Worm (Caenorhabditis elegans) whole organism, L1 larva: ENCODE data around the gene F53F4.16.
A peak's percentile ranks its signal among the peaks of the same experiment; 100 is the strongest.

Experiments used
- C16A3.4 ChIP-seq: fragments of 150-350 bp; optimal IDR thresholded peaks from 2 replicates; lab custom pipeline; 2014; ENCODE audit warnings: missing biosample characterization, missing genetic modification characterization
- C34B4.2 ChIP-seq: sonication (generic microtip); optimal IDR thresholded peaks from 2 replicates; lab custom pipeline; 2017; ENCODE audit warnings: mild to moderate bottlenecking, missing genetic modification characterization, missing compliant biosample characterization
- Y116A8C.19 ChIP-seq: sonication (generic microtip); optimal IDR thresholded peaks from 2 replicates; lab custom pipeline; 2016; ENCODE audit warnings: missing compliant biosample characterization, missing genetic modification characterization, borderline replicate concordance
- aly-2 ChIP-seq: fragments of 150-350 bp; optimal IDR thresholded peaks from 2 replicates; lab custom pipeline; 2014; ENCODE audit warnings: missing biosample characterization, missing genetic modification characterization
- ces-1 ChIP-seq: fragments of 150-350 bp; optimal IDR thresholded peaks from 2 replicates; lab custom pipeline; 2014; ENCODE audit warnings: missing biosample characterization, missing genetic modification reagents, missing genetic modification characterization
- dpl-1 ChIP-seq, 3 experiments: fragments of 150-350 bp in 2 of 3; sonication (generic microtip) in 1 of 3; optimal IDR thresholded peaks; 2 replicates each; lab custom pipeline; 2014 to 2017; ENCODE audit warnings: missing biosample characterization in 3 of 3, missing genetic modification characterization in 3 of 3, missing genetic modification reagents in 3 of 3
- egl-27 ChIP-seq, 2 experiments: fragments of 150-350 bp in 1 of 2; sonication (generic microtip); optimal IDR thresholded peaks; 3 replicates each; lab custom pipeline; 2017 to 2018; ENCODE audit warnings: missing biosample characterization in 2 of 2, missing genetic modification characterization in 2 of 2, missing genetic modification reagents in 2 of 2
- elt-2 ChIP-seq: sonication (generic microtip); optimal IDR thresholded peaks from 2 replicates; lab custom pipeline; 2016; ENCODE audit warnings: missing genetic modification characterization, mild to moderate bottlenecking, inconsistent platforms, missing compliant biosample characterization, missing genetic modification reagents
- fkh-10 ChIP-seq: sonication (generic microtip); optimal IDR thresholded peaks from 2 replicates; lab custom pipeline; 2017; ENCODE audit warnings: missing biosample characterization, missing genetic modification reagents, missing genetic modification characterization
- hlh-4 ChIP-seq: sonication (generic microtip); optimal IDR thresholded peaks from 2 replicates; lab custom pipeline; 2016; ENCODE audit warnings: mild to moderate bottlenecking, missing genetic modification characterization, missing compliant biosample characterization
- isw-1 ChIP-seq: fragments of 200-800 bp; sonication (Bioruptor generic); IDR thresholded peaks from 2 replicates; pipeline ENCODE4 v1.3.6; 2022; ENCODE audit warnings: missing genetic modification characterization, missing compliant biosample characterization
- jun-1 ChIP-seq: fragments of 150-350 bp; optimal IDR thresholded peaks from 2 replicates; lab custom pipeline; 2014; ENCODE audit warnings: missing biosample characterization, missing genetic modification reagents, missing genetic modification characterization
- lin-14 ChIP-seq: fragments of 200-800 bp; sonication (Bioruptor generic); optimal IDR thresholded peaks from 2 replicates; lab custom pipeline; 2018; ENCODE audit warnings: mild to moderate bottlenecking, missing genetic modification characterization, moderate library complexity, missing compliant biosample characterization
- lin-35 ChIP-seq, 2 experiments: fragments of 150-350 bp; optimal IDR thresholded peaks; 2 replicates each; lab custom pipeline; 2014; ENCODE audit warnings: missing biosample characterization in 2 of 2, missing genetic modification characterization in 2 of 2, missing genetic modification reagents in 2 of 2
- lin-39 ChIP-seq: fragments of 150-350 bp; optimal IDR thresholded peaks from 2 replicates; lab custom pipeline; 2014; ENCODE audit warnings: missing biosample characterization, missing genetic modification reagents, missing genetic modification characterization
- mab-9 ChIP-seq: fragments of 200-800 bp; sonication (Bioruptor generic); IDR thresholded peaks from 2 replicates; pipeline ENCODE4 v1.3.6; 2022; ENCODE audit warnings: missing genetic modification reagents, missing genetic modification characterization, missing compliant biosample characterization
- mep-1 ChIP-seq: fragments of 150-350 bp; optimal IDR thresholded peaks from 2 replicates; lab custom pipeline; 2014; ENCODE audit warnings: missing biosample characterization, missing genetic modification characterization
- nhr-28 ChIP-seq: fragments of 150-350 bp; optimal IDR thresholded peaks from 2 replicates; lab custom pipeline; 2014; ENCODE audit warnings: missing biosample characterization, missing genetic modification characterization
- nhr-90 ChIP-seq: sonication (generic microtip); optimal IDR thresholded peaks from 2 replicates; lab custom pipeline; 2016; ENCODE audit warnings: mild to moderate bottlenecking, missing genetic modification characterization, missing compliant biosample characterization; ENCODE audit not compliant: poor library complexity
- pqm-1 ChIP-seq: sonication (generic microtip); optimal IDR thresholded peaks from 3 replicates; lab custom pipeline; 2017; ENCODE audit warnings: missing biosample characterization, missing genetic modification characterization
- sptf-1 ChIP-seq: fragments of 150-350 bp; optimal IDR thresholded peaks from 2 replicates; lab custom pipeline; 2014; ENCODE audit warnings: missing biosample characterization, missing genetic modification characterization
- ztf-4 ChIP-seq: fragments of 150-350 bp; optimal IDR thresholded peaks from 2 replicates; lab custom pipeline; 2014; ENCODE audit warnings: missing biosample characterization, missing genetic modification characterization

The F53F4.16 gene

DNA sequence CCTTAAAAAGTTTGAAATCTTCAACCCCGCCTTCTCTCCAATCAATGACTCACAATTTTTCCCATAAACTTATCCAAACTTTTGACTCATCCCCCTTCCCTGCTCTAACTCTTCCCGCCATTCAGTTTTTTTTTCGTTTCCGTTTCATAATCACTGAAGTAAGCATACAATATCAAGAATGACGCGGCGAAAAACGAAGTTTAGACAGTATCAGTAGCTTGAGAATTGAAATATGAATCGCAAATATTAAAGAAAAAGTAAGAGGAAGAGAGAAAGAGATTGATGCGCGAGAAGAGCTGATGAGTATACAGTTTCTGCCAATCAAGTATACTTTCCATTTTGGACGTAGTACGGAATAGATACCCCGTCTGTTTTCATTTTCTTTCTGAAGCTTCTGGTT lies 44.2 kb downstream of the F53F4.16 start:
- TF ChIP-seq dpl-1 (GFP tag; optimal IDR thresholded peaks at IDR 0.05; lab: Kevin White, UChicago): no peak
- no peak for TF ChIP-seq fkh-10

DNA sequence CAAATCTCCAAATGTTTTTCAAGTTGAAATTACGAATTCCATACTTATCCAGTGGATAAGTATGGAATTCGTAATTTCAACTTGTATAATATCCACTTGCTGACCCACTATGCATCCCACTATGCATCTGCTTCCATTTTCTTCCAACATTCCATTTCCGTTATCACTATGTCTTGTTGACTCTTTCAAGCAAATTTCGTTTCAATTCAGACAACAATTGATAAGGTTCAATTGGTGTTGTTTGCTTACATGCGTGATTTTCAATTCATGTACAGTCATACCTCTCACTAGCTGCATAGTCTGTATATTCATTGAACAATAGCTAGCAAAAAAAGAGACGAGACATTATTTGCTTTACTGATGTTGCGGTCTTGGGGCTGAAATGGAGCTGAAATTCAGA lies 44.8 kb downstream of the F53F4.16 start:
- TF ChIP-seq aly-2 (tag; lab: Kevin White, UChicago): no peak
- TF ChIP-seq jun-1 (tag; lab: Kevin White, UChicago): peak; percentile 3
- TF ChIP-seq egl-27 (tag; optimal IDR thresholded peaks at IDR 0.05; lab: Kevin White, UChicago): no peak
- TF ChIP-seq lin-35 (GFP tag; optimal IDR thresholded peaks at IDR 0.05; lab: Kevin White, UChicago): peak in 1 of 2 experiments; percentile 43
- peak; percentile 62 for TF ChIP-seq elt-2 (tag; lab: Kevin White, UChicago)
- peak; percentile 66 for TF ChIP-seq pqm-1 (tag; lab: Kevin White, UChicago)

DNA sequence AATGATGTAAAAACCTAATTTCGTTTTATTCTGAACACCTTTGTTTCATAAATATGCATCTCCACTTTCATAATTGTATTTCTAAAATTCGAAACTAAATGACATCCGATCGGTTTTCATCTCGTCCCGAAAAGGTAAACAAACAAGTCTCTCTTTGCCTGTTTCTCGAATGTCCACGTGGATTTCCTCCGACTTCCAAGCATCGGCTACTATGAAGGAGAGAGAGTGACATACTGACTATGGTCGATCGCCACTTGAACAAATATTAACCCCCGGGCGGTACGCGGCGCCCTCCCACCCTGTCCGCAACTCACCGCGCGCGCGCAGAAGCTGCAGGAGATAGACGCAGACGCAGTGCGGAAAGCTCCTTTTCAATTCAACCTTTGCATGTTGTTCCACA lies 45.8 kb downstream of the F53F4.16 start:
- TF ChIP-seq sptf-1 (no peak), lin-35 (GFP tag; optimal IDR thresholded peaks at IDR 0.05; lab: Kevin White, UChicago) (no peak), ces-1 (GFP tag; lab: Kevin White, UChicago) (no peak), C34B4.2 (tag; lab: Kevin White, UChicago) (no peak), elt-2 (tag; lab: Kevin White, UChicago) (no peak), ztf-4 (no peak), nhr-28 (tag; lab: Kevin White, UChicago) (no peak), hlh-4 (no peak), isw-1 (no peak), mep-1 (tag; lab: Kevin White, UChicago) (no peak)

DNA sequence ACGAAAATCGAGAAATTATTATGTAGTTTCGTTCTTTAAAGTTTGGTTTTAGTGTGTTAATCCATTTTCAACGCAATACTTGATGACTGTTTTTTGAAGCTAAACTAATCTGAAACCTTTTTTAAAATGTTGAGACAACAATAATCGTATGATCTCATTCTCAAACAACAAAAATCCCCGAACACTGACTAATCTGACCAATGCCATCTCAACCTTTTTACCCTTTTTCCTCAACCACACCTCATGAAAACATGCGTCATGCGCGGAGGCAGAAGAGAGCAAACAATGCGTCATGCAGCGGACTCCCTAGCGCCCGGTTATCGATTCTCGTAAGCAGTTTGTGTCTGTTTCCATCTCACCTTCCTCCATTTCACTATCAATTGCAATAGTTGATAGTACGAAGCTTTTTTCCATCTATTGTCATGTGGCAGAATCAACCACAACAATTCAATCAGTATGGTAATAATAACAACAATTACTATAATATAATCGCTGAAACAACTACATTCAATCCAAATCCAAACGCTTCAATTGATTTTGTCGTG lies 49.8 kb downstream of the F53F4.16 start, which contains the start of gene C50B8.4:
C50B8.4 (plus strand) TSS at position 299 of the 545 bp plus-strand sequence.
- TF ChIP-seq mab-9 (GFP tag; lab: Robert Waterston, UW) (no peak), elt-2 (tag; lab: Kevin White, UChicago) (peak; percentile 45), nhr-90 (tag; lab: Kevin White, UChicago) (no peak), mep-1 (tag; lab: Kevin White, UChicago) (no peak), lin-35 (GFP tag; optimal IDR thresholded peaks at IDR 0.05; lab: Kevin White, UChicago) (peak in 1 of 2 experiments; percentile 32), C16A3.4 (tag; lab: Kevin White, UChicago) (no peak), Y116A8C.19 (tag; lab: Kevin White, UChicago) (no peak), lin-14 (no peak), lin-39 (tag; lab: Kevin White, UChicago) (no peak)
